Fruit fly (Drosophila melanogaster) Kc167 (cell line): ENCODE data around the gene Sox21b.

ENCODE experiments used
- Myc ChIP-seq: fragments of >200 bp; optimal IDR thresholded peaks from 2 replicates; lab custom pipeline; 2017; ENCODE audit warnings: missing external identifiers
- Sin3A ChIP-seq: fragments of >200 bp; optimal IDR thresholded peaks from 2 replicates; lab custom pipeline; 2018; ENCODE audit warnings: missing external identifiers
- h ChIP-seq: fragments of >200 bp; optimal IDR thresholded peaks from 3 replicates; lab custom pipeline; 2018; ENCODE audit warnings: missing external identifiers
- insv ChIP-seq: fragments of >200 bp; optimal IDR thresholded peaks from 3 replicates; lab custom pipeline; 2018; ENCODE audit warnings: missing external identifiers
- psq ChIP-seq: fragments of >200 bp; optimal IDR thresholded peaks from 2 replicates; lab custom pipeline; 2017; ENCODE audit warnings: missing external identifiers
- ttk ChIP-seq: sonication (Bioruptor generic); optimal IDR thresholded peaks from 2 replicates; lab custom pipeline; 2017; ENCODE audit warnings: missing external identifiers

dm6 chr3L:14083283-14083682 lies 47.8 kb downstream of the Sox21b start, which contains the start of gene CG8100:
- TF ChIP-seq psq (lab: Kevin White, UChicago) = no peak
- no peak for TF ChIP-seq h (lab: Kevin White, UChicago)
- no peak for TF ChIP-seq ttk (lab: Kevin White, UChicago)
- no peak for TF ChIP-seq insv (lab: Kevin White, UChicago)
- no peak for TF ChIP-seq Myc (lab: Kevin White, UChicago)
- no peak for TF ChIP-seq Sin3A (lab: Kevin White, UChicago)
